Worm (Caenorhabditis elegans) whole organism, L1 larva: ENCODE measurements around the gene efhc-1.
A peak's percentile ranks its signal among the peaks of the same experiment; 100 is the strongest.

Experiments used
- C16A3.4 ChIP-seq: fragments of 150-350 bp; optimal IDR thresholded peaks from 2 replicates; lab custom pipeline; 2014; ENCODE audit warnings: missing biosample characterization, missing genetic modification characterization
- C34B4.2 ChIP-seq: sonication (generic microtip); optimal IDR thresholded peaks from 2 replicates; lab custom pipeline; 2017; ENCODE audit warnings: mild to moderate bottlenecking, missing genetic modification characterization, missing compliant biosample characterization
- F16B12.6 ChIP-seq: fragments of 150-350 bp; optimal IDR thresholded peaks from 2 replicates; lab custom pipeline; 2014; ENCODE audit warnings: missing biosample characterization, missing genetic modification characterization
- aha-1 ChIP-seq: fragments of 150-350 bp; optimal IDR thresholded peaks from 2 replicates; lab custom pipeline; 2014; ENCODE audit warnings: missing biosample characterization, missing genetic modification characterization
- ceh-82 ChIP-seq, 3 experiments: fragments of 150-350 bp in 1 of 3; sonication (generic microtip) in 2 of 3; optimal IDR thresholded peaks; 2 replicates each; lab custom pipeline; 2014 to 2017; ENCODE audit warnings: missing biosample characterization in 3 of 3, missing genetic modification characterization in 3 of 3
- dsc-1 ChIP-seq: sonication (generic microtip); optimal IDR thresholded peaks from 2 replicates; lab custom pipeline; 2016; ENCODE audit warnings: mild to moderate bottlenecking, missing genetic modification characterization, missing compliant biosample characterization
- efl-3 ChIP-seq: fragments of 200-800 bp; sonication (Bioruptor generic); optimal IDR thresholded peaks from 2 replicates; lab custom pipeline; 2018; ENCODE audit warnings: mild to moderate bottlenecking, missing genetic modification characterization, missing compliant biosample characterization
- egl-13 ChIP-seq: sonication (generic microtip); optimal IDR thresholded peaks from 2 replicates; lab custom pipeline; 2016; ENCODE audit warnings: missing genotype, missing genetic modification reagents, missing genetic modification characterization, missing compliant biosample characterization
- egl-27 ChIP-seq, 2 experiments: fragments of 150-350 bp in 1 of 2; sonication (generic microtip); optimal IDR thresholded peaks; 3 replicates each; lab custom pipeline; 2017 to 2018; ENCODE audit warnings: missing biosample characterization in 2 of 2, missing genetic modification characterization in 2 of 2, missing genetic modification reagents in 2 of 2
- elt-3 ChIP-seq, 6 experiments: fragments of 150-350 bp in 1 of 6; sonication (generic microtip); optimal IDR thresholded peaks; 2 replicates each; lab custom pipeline; 2017 to 2018; ENCODE audit warnings: missing biosample characterization in 6 of 6, missing genetic modification characterization in 6 of 6, inconsistent platforms in 1 of 6
- ets-5 ChIP-seq: fragments of 200-800 bp; sonication (Bioruptor generic); IDR thresholded peaks from 2 replicates; pipeline ENCODE4 v1.3.6; 2022; ENCODE audit warnings: missing genetic modification characterization, missing compliant biosample characterization
- fkh-10 ChIP-seq: sonication (generic microtip); optimal IDR thresholded peaks from 2 replicates; lab custom pipeline; 2017; ENCODE audit warnings: missing biosample characterization, missing genetic modification reagents, missing genetic modification characterization
- fkh-8 ChIP-seq: sonication (generic microtip); optimal IDR thresholded peaks from 2 replicates; lab custom pipeline; 2016; ENCODE audit warnings: mild to moderate bottlenecking, missing genetic modification characterization, missing compliant biosample characterization
- fos-1 ChIP-seq: fragments of 150-350 bp; optimal IDR thresholded peaks from 2 replicates; lab custom pipeline; 2014; ENCODE audit warnings: missing biosample characterization, missing genetic modification characterization
- hlh-17 ChIP-seq: fragments of 200-800 bp; sonication (Bioruptor generic); optimal IDR thresholded peaks from 2 replicates; lab custom pipeline; 2018; ENCODE audit warnings: missing genetic modification characterization, mild to moderate bottlenecking, missing compliant biosample characterization, moderate library complexity, borderline replicate concordance
- isw-1 ChIP-seq: fragments of 200-800 bp; sonication (Bioruptor generic); IDR thresholded peaks from 2 replicates; pipeline ENCODE4 v1.3.6; 2022; ENCODE audit warnings: missing genetic modification characterization, missing compliant biosample characterization
- lin-14 ChIP-seq: fragments of 200-800 bp; sonication (Bioruptor generic); optimal IDR thresholded peaks from 2 replicates; lab custom pipeline; 2018; ENCODE audit warnings: mild to moderate bottlenecking, missing genetic modification characterization, moderate library complexity, missing compliant biosample characterization
- lin-15B ChIP-seq: fragments of 150-350 bp; sonication (generic microtip); optimal IDR thresholded peaks from 3 replicates; lab custom pipeline; 2014; ENCODE audit warnings: missing biosample characterization, missing genetic modification characterization
- lin-35 ChIP-seq, 2 experiments: fragments of 150-350 bp; optimal IDR thresholded peaks; 2 replicates each; lab custom pipeline; 2014; ENCODE audit warnings: missing biosample characterization in 2 of 2, missing genetic modification characterization in 2 of 2, missing genetic modification reagents in 2 of 2
- lin-39 ChIP-seq: fragments of 150-350 bp; optimal IDR thresholded peaks from 2 replicates; lab custom pipeline; 2014; ENCODE audit warnings: missing biosample characterization, missing genetic modification reagents, missing genetic modification characterization
- lir-3 ChIP-seq: sonication (generic microtip); optimal IDR thresholded peaks from 2 replicates; lab custom pipeline; 2016; ENCODE audit warnings: mild to moderate bottlenecking, missing genetic modification characterization, moderate library complexity, missing compliant biosample characterization; ENCODE audit not compliant: poor library complexity
- mab-9 ChIP-seq: fragments of 200-800 bp; sonication (Bioruptor generic); IDR thresholded peaks from 2 replicates; pipeline ENCODE4 v1.3.6; 2022; ENCODE audit warnings: missing genetic modification reagents, missing genetic modification characterization, missing compliant biosample characterization
- mdl-1 ChIP-seq, 2 experiments: fragments of 150-350 bp; optimal IDR thresholded peaks; 2 replicates each; lab custom pipeline; 2014 to 2017; ENCODE audit warnings: missing biosample characterization in 2 of 2, missing genetic modification characterization in 2 of 2, inconsistent platforms in 1 of 2
- mef-2 ChIP-seq: fragments of 150-350 bp; optimal IDR thresholded peaks from 2 replicates; lab custom pipeline; 2014; ENCODE audit warnings: missing biosample characterization, missing genetic modification characterization
- mep-1 ChIP-seq: fragments of 150-350 bp; optimal IDR thresholded peaks from 2 replicates; lab custom pipeline; 2014; ENCODE audit warnings: missing biosample characterization, missing genetic modification characterization
- nhr-12 ChIP-seq: sonication (generic microtip); optimal IDR thresholded peaks from 2 replicates; lab custom pipeline; 2017; ENCODE audit warnings: missing biosample characterization, missing genetic modification characterization
- nhr-28 ChIP-seq: fragments of 150-350 bp; optimal IDR thresholded peaks from 2 replicates; lab custom pipeline; 2014; ENCODE audit warnings: missing biosample characterization, missing genetic modification characterization
- nhr-47 ChIP-seq: sonication (generic microtip); optimal IDR thresholded peaks from 2 replicates; lab custom pipeline; 2016; ENCODE audit warnings: mild to moderate bottlenecking, missing genetic modification characterization, moderate library complexity, missing compliant biosample characterization
- nhr-71 ChIP-seq: sonication (generic microtip); optimal IDR thresholded peaks from 2 replicates; lab custom pipeline; 2016; ENCODE audit warnings: mild to moderate bottlenecking, missing genetic modification characterization, moderate library complexity, missing compliant biosample characterization
- nhr-77 ChIP-seq: fragments of 150-350 bp; optimal IDR thresholded peaks from 2 replicates; lab custom pipeline; 2014; ENCODE audit warnings: missing biosample characterization, missing genetic modification characterization
- nhr-84 ChIP-seq: sonication (generic microtip); optimal IDR thresholded peaks from 2 replicates; lab custom pipeline; 2017; ENCODE audit warnings: missing biosample characterization, missing genetic modification characterization
- nhr-85 ChIP-seq: sonication (generic microtip); peaks from one replicate; lab custom pipeline; 2016; ENCODE audit warnings: missing genetic modification characterization, inconsistent platforms, missing compliant biosample characterization
- nhr-90 ChIP-seq: sonication (generic microtip); optimal IDR thresholded peaks from 2 replicates; lab custom pipeline; 2016; ENCODE audit warnings: mild to moderate bottlenecking, missing genetic modification characterization, missing compliant biosample characterization; ENCODE audit not compliant: poor library complexity
- pag-3 ChIP-seq: sonication (generic microtip); optimal IDR thresholded peaks from 2 replicates; lab custom pipeline; 2017; ENCODE audit warnings: missing genetic modification characterization, mild to moderate bottlenecking, missing compliant biosample characterization, antibody characterized with exemption, borderline replicate concordance; ENCODE audit not compliant: insufficient read depth
- pax-3 ChIP-seq: fragments of 200-800 bp; sonication (Bioruptor generic); optimal IDR thresholded peaks from 2 replicates; lab custom pipeline; 2018; ENCODE audit warnings: mild to moderate bottlenecking, missing genetic modification characterization, moderate library complexity, missing compliant biosample characterization
- pqm-1 ChIP-seq: sonication (generic microtip); optimal IDR thresholded peaks from 3 replicates; lab custom pipeline; 2017; ENCODE audit warnings: missing biosample characterization, missing genetic modification characterization
- snu-23 ChIP-seq: sonication (generic microtip); optimal IDR thresholded peaks from 2 replicates; lab custom pipeline; 2016; ENCODE audit warnings: missing genetic modification characterization, missing compliant biosample characterization
- sox-4 ChIP-seq: sonication (generic microtip); optimal IDR thresholded peaks from 2 replicates; lab custom pipeline; 2016; ENCODE audit warnings: missing genetic modification characterization, missing compliant biosample characterization
- sptf-1 ChIP-seq: fragments of 150-350 bp; optimal IDR thresholded peaks from 2 replicates; lab custom pipeline; 2014; ENCODE audit warnings: missing biosample characterization, missing genetic modification characterization
- swsn-7 ChIP-seq: sonication (generic microtip); optimal IDR thresholded peaks from 2 replicates; lab custom pipeline; 2016; ENCODE audit warnings: missing genetic modification characterization, missing compliant biosample characterization
- tlp-1 ChIP-seq: fragments of 150-350 bp; optimal IDR thresholded peaks from 2 replicates; lab custom pipeline; 2014; ENCODE audit warnings: missing biosample characterization, missing genetic modification characterization
- unc-30 ChIP-seq: sonication (generic microtip); optimal IDR thresholded peaks from 2 replicates; lab custom pipeline; 2017; ENCODE audit warnings: missing biosample characterization, missing genetic modification characterization
- unc-98 ChIP-seq: fragments of 200-800 bp; sonication (Bioruptor generic); IDR thresholded peaks from 2 replicates; pipeline ENCODE4 v1.3.6; 2022; ENCODE audit warnings: missing genetic modification characterization, missing compliant biosample characterization
- xbp-1 ChIP-seq: sonication (generic microtip); optimal IDR thresholded peaks from 2 replicates; lab custom pipeline; 2016; ENCODE audit warnings: missing genetic modification characterization, missing compliant biosample characterization
- zag-1 ChIP-seq: fragments of 150-350 bp; optimal IDR thresholded peaks from 2 replicates; lab custom pipeline; 2014; ENCODE audit warnings: missing biosample characterization, missing genetic modification characterization
- zip-4 ChIP-seq: fragments of 200-800 bp; sonication (Bioruptor generic); optimal IDR thresholded peaks from 2 replicates; lab custom pipeline; 2018; ENCODE audit warnings: mild to moderate bottlenecking, missing genetic modification characterization, moderate library complexity, missing compliant biosample characterization
- ztf-11 ChIP-seq, 2 experiments: sonication (generic microtip); optimal IDR thresholded peaks; 2 replicates each; lab custom pipeline; 2016 to 2017; ENCODE audit warnings: missing genetic modification characterization in 2 of 2, missing biosample characterization in 1 of 2, missing compliant biosample characterization in 1 of 2

Gene efhc-1

DNA sequence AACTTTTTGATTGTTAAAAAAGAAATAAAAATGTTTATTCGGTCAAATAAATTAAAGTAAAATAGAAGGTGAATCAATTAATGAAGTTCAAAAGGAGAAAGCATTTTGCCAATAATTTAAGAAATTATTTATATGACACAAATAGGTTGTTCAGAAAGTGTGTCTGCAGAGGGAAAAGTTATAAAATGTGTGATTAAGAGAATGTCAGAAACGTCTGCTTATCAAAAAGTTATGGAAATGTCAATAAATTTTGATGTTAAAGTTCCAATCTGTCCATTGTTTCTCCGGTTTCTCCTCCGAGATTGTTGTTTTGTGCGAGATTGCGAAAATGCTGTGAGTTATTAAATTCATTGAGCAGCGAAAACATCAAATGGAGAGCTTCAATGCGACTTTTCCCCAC is 21.5 kb downstream of the efhc-1 start, which contains the start of gene rme-4:
rme-4 (minus strand) TSS at position 168 of the 400 bp plus-strand sequence.
- TF ChIP-seq mep-1 (tag; lab: Kevin White, UChicago) (no peak), sptf-1 (tag; lab: Kevin White, UChicago) (no peak), pqm-1 (no peak), nhr-12 (tag; lab: Kevin White, UChicago) (no peak), fkh-8 (tag; lab: Kevin White, UChicago) (no peak), lin-14 (GFP tag; lab: Kevin White, UChicago) (no peak), pax-3 (no peak), zag-1 (tag; lab: Kevin White, UChicago) (no peak), ztf-11 (tag; optimal IDR thresholded peaks at IDR 0.05; lab: Kevin White, UChicago) (no peak), C16A3.4 (tag; lab: Kevin White, UChicago) (no peak), swsn-7 (tag; lab: Kevin White, UChicago) (no peak), efl-3 (GFP tag; lab: Kevin White, UChicago) (no peak), egl-27 (tag; optimal IDR thresholded peaks at IDR 0.05; lab: Kevin White, UChicago) (no peak), hlh-17 (GFP tag; lab: Kevin White, UChicago) (no peak), ets-5 (GFP tag; lab: Robert Waterston, UW) (no peak)

ce11 chrX:10386001-10386400 is 27.8 kb downstream of the efhc-1 start:
- TF ChIP-seq mef-2 (tag; lab: Kevin White, UChicago) (no peak), fkh-8 (tag; lab: Kevin White, UChicago) (peak; percentile 62), nhr-85 (peak; percentile 10), ztf-11 (tag; optimal IDR thresholded peaks at IDR 0.05; lab: Kevin White, UChicago) (no peak), nhr-71 (tag; lab: Kevin White, UChicago) (peak; percentile 46), nhr-47 (peak; percentile 8), zip-4 (GFP tag; lab: Kevin White, UChicago) (peak; percentile 56), aha-1 (tag; lab: Kevin White, UChicago) (no peak), dsc-1 (peak; percentile 36), lin-14 (GFP tag; lab: Kevin White, UChicago) (peak; percentile 24)

DNA sequence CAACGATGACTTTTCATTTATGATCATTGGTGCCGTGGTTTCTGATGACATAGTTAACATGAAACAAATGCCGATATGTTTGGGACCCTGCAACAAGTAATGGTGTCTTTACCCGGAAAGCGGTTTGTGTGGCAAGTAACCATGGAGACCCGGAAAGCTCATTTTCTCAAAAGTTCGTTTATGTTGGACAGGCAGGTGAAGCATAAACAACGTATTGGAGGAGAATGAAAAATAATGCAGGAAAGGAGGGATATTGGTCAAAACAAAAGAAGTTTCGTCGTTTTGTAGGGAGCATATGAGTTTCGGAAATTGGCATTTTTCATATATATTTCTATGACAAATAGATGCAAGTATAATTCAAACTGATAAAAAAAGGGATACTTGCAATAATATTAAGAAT is 28.2 kb downstream of the efhc-1 start, which contains the start of gene dyf-6:
dyf-6 (minus strand) TSS at position 101 of the 400 bp plus-strand sequence.
- TF ChIP-seq nhr-47 (no peak), egl-13 (tag; lab: Kevin White, UChicago) (no peak), snu-23 (no peak)

- TF ChIP-seq fkh-10 (GFP tag; lab: Kevin White, UChicago) (no peak), tlp-1 (tag; lab: Kevin White, UChicago) (no peak), elt-3 (tag; optimal IDR thresholded peaks at IDR 0.05; lab: Kevin White, UChicago) (peak in 1 of 6 experiments; percentile 38), nhr-84 (no peak), C34B4.2 (tag; lab: Kevin White, UChicago) (no peak), unc-30 (no peak), lin-39 (tag; lab: Kevin White, UChicago) (no peak), lin-35 (GFP tag; optimal IDR thresholded peaks at IDR 0.05; lab: Kevin White, UChicago) (peak; percentile 5 to 70), pax-3 (no peak), sox-4 (tag; lab: Kevin White, UChicago) (no peak), xbp-1 (peak; percentile 4), lin-15B (tag; lab: Kevin White, UChicago) (no peak), nhr-77 (tag; lab: Kevin White, UChicago) (no peak), unc-98 (GFP tag; lab: Robert Waterston, UW) (no peak), pag-3 (no peak), nhr-28 (tag; lab: Kevin White, UChicago) (no peak), isw-1 (GFP tag; lab: Robert Waterston, UW) (no peak), lir-3 (tag; lab: Kevin White, UChicago) (no peak), nhr-90 (no peak), ceh-82 (tag; optimal IDR thresholded peaks at IDR 0.05; lab: Kevin White, UChicago) (no peak), hlh-17 (GFP tag; lab: Kevin White, UChicago) (no peak), mab-9 (GFP tag; lab: Robert Waterston, UW) (no peak), nhr-12 (tag; lab: Kevin White, UChicago) (no peak), fos-1 (tag; lab: Kevin White, UChicago) (no peak), aha-1 (tag; lab: Kevin White, UChicago) (no peak), mdl-1 (tag; optimal IDR thresholded peaks at IDR 0.05; lab: Kevin White, UChicago) (no peak), ztf-11 (tag; optimal IDR thresholded peaks at IDR 0.05; lab: Kevin White, UChicago) (no peak), F16B12.6 (tag; lab: Kevin White, UChicago) (no peak)
Measured at ce11 chrX:10391174-10391573, 33.0 kb downstream of the efhc-1 start.
